Fruit fly (Drosophila melanogaster) whole organism, embryonic: ENCODE results near the gene bnl.
A peak's percentile ranks its signal among the peaks of the same experiment; 100 is the strongest.

ENCODE experiments used
- Awh ChIP-seq: fragments of 200-800 bp; sonication (Bioruptor generic); IDR thresholded peaks from 2 replicates; pipeline ENCODE4, ENCODE4 v1.3.6; 2022; ENCODE audit warnings: missing biosample characterization, missing genetic modification characterization
- Bdp1 ChIP-seq: fragments of 200-800 bp; sonication (Bioruptor generic); optimal IDR thresholded peaks from 3 replicates; lab custom pipeline; 2016; ENCODE audit warnings: missing biosample characterization, missing genetic modification characterization
- Bgb ChIP-seq: fragments of 200-800 bp; sonication (Bioruptor generic); IDR thresholded peaks from 2 replicates; pipeline ENCODE4 v1.3.6; 2022; ENCODE audit warnings: missing biosample characterization, missing genetic modification characterization; ENCODE audit not compliant: partially characterized antibody
- CG10147 ChIP-seq: fragments of 200-800 bp; sonication (Bioruptor generic); optimal IDR thresholded peaks from 2 replicates; lab custom pipeline; 2019; ENCODE audit warnings: missing biosample characterization, mild to moderate bottlenecking, missing genetic modification characterization, moderate library complexity
- CG10321 ChIP-seq: fragments of 200-800 bp; sonication (Bioruptor generic); IDR thresholded peaks from 2 replicates; pipeline ENCODE4 v1.3.6; 2022; ENCODE audit warnings: missing biosample characterization, missing genetic modification characterization
- CG11696 ChIP-seq: fragments of 200-800 bp; sonication (Bioruptor generic); IDR thresholded peaks from 2 replicates; pipeline ENCODE4 v1.3.6; 2022; ENCODE audit warnings: missing biosample characterization, missing genetic modification characterization
- CG12769 ChIP-seq: fragments of 200-800 bp; sonication (Bioruptor generic); optimal IDR thresholded peaks from 2 replicates; lab custom pipeline; 2019; ENCODE audit warnings: missing biosample characterization, mild to moderate bottlenecking, missing genetic modification characterization, moderate library complexity
- CG14014 ChIP-seq: fragments of 200-800 bp; sonication (Bioruptor generic); IDR thresholded peaks from 2 replicates; pipeline ENCODE4 v1.3.6; 2022; ENCODE audit warnings: missing biosample characterization, missing genetic modification characterization
- CG16813 ChIP-seq: fragments of 200-800 bp; sonication (Bioruptor generic); IDR thresholded peaks from 3 replicates; pipeline ENCODE4 v1.3.6; 2022; ENCODE audit warnings: missing biosample characterization, missing genetic modification characterization; ENCODE audit not compliant: partially characterized antibody
- CG16863 ChIP-seq: fragments of 200-800 bp; sonication (Bioruptor generic); optimal IDR thresholded peaks from 3 replicates; lab custom pipeline; 2016; ENCODE audit warnings: missing biosample characterization, missing genetic modification characterization
- CG2678 ChIP-seq: fragments of 200-800 bp; sonication (Bioruptor generic); optimal IDR thresholded peaks from 3 replicates; lab custom pipeline; 2019; ENCODE audit warnings: missing biosample characterization, mild to moderate bottlenecking, missing genetic modification characterization, moderate library complexity
- CG2712 ChIP-seq: fragments of 200-800 bp; optimal IDR thresholded peaks from 3 replicates; lab custom pipeline; 2019; ENCODE audit warnings: missing biosample characterization, mild to moderate bottlenecking, missing genetic modification characterization, moderate library complexity
- CG34224 ChIP-seq: fragments of 200-800 bp; sonication (Bioruptor generic); IDR thresholded peaks from 3 replicates; pipeline ENCODE4 v1.3.6; 2022; ENCODE audit warnings: missing biosample characterization, missing genetic modification characterization; ENCODE audit not compliant: partially characterized antibody
- CG4617 ChIP-seq: fragments of 200-800 bp; sonication (Bioruptor generic); optimal IDR thresholded peaks from 3 replicates; lab custom pipeline; 2016; ENCODE audit warnings: missing biosample characterization, missing genetic modification characterization, borderline replicate concordance
- CG6683 ChIP-seq: fragments of 200-800 bp; sonication (Bioruptor generic); optimal IDR thresholded peaks from 2 replicates; lab custom pipeline; 2017; ENCODE audit warnings: missing biosample characterization, mild to moderate bottlenecking, missing genetic modification characterization, missing genetic modification reagents
- CG7357 ChIP-seq: fragments of 200-800 bp; sonication (Bioruptor generic); IDR thresholded peaks from 3 replicates; pipeline ENCODE4 v1.3.6; 2022; ENCODE audit warnings: missing biosample characterization, missing genetic modification characterization
- CG7372 ChIP-seq: fragments of 200-800 bp; sonication (Bioruptor generic); IDR thresholded peaks from 2 replicates; pipeline ENCODE4 v1.3.6; 2022; ENCODE audit warnings: missing biosample characterization, missing genetic modification characterization
- CG7839 ChIP-seq: fragments of 200-800 bp; sonication (Bioruptor generic); optimal IDR thresholded peaks from 3 replicates; lab custom pipeline; 2018; ENCODE audit warnings: missing biosample characterization, mild to moderate bottlenecking, missing genetic modification characterization, moderate library complexity
- CG8478 ChIP-seq: fragments of >200 bp; optimal IDR thresholded peaks from 2 replicates; lab custom pipeline; 2018
- CG8765 ChIP-seq: fragments of 200-800 bp; sonication (Bioruptor generic); IDR thresholded peaks from 2 replicates; pipeline ENCODE4 v1.3.6; 2022; ENCODE audit warnings: missing biosample characterization, missing genetic modification characterization
- Deaf1 ChIP-seq: fragments of 200-800 bp; optimal IDR thresholded peaks from 3 replicates; lab custom pipeline; 2019; ENCODE audit warnings: missing biosample characterization, mild to moderate bottlenecking, missing genetic modification characterization, moderate library complexity
- Dll ChIP-seq: fragments of 200-800 bp; sonication (Bioruptor generic); IDR thresholded peaks from 4 replicates; pipeline ENCODE4 v1.3.6; 2022; ENCODE audit warnings: missing biosample characterization, missing genetic modification characterization; ENCODE audit not compliant: partially characterized antibody
- Doc3 ChIP-seq: fragments of 200-800 bp; sonication (Bioruptor generic); IDR thresholded peaks from 3 replicates; pipeline ENCODE4 v1.3.6; 2022; ENCODE audit warnings: missing biosample characterization, missing genetic modification characterization; ENCODE audit not compliant: partially characterized antibody
- Gug ChIP-seq: fragments of 200-800 bp; sonication (Bioruptor generic); IDR thresholded peaks from 4 replicates; pipeline ENCODE4 v1.3.6; 2022; ENCODE audit warnings: missing biosample characterization, missing genetic modification characterization
- H2.0 ChIP-seq: fragments of 200-800 bp; sonication (Bioruptor generic); IDR thresholded peaks from 2 replicates; pipeline ENCODE4 v1.3.6; 2022; ENCODE audit warnings: missing biosample characterization, missing genetic modification characterization
- HLH54F ChIP-seq: fragments of 200-800 bp; sonication (Bioruptor generic); optimal IDR thresholded peaks from 3 replicates; lab custom pipeline; 2016; ENCODE audit warnings: missing biosample characterization, missing genetic modification characterization
- Lpt ChIP-seq: fragments of >200 bp; optimal IDR thresholded peaks from 2 replicates; lab custom pipeline; 2018; ENCODE audit warnings: missing biosample characterization, missing genetic modification characterization
- Med ChIP-seq: fragments of 200-800 bp; sonication (Bioruptor generic); peaks from one replicate; lab custom pipeline; 2016; ENCODE audit warnings: missing biosample characterization, missing genetic modification characterization, mild to moderate bottlenecking, inconsistent platforms, moderate library complexity
- Mes4 ChIP-seq: fragments of 200-800 bp; sonication (Bioruptor generic); optimal IDR thresholded peaks from 2 replicates; lab custom pipeline; 2016; ENCODE audit warnings: missing biosample characterization, missing genetic modification characterization
- Myb ChIP-seq: fragments of 200-800 bp; sonication (Bioruptor generic); optimal IDR thresholded peaks from 2 replicates; lab custom pipeline; 2016; ENCODE audit warnings: missing biosample characterization, missing genetic modification characterization
- Neu2 ChIP-seq: fragments of 200-800 bp; sonication (Bioruptor generic); optimal IDR thresholded peaks from 3 replicates; lab custom pipeline; 2016; ENCODE audit warnings: missing biosample characterization, missing genetic modification characterization, borderline replicate concordance
- Scr ChIP-seq: fragments of 200-800 bp; sonication (Bioruptor generic); IDR thresholded peaks from 2 replicates; pipeline ENCODE4 v1.3.6; 2022; ENCODE audit warnings: missing biosample characterization, missing genetic modification characterization; ENCODE audit not compliant: partially characterized antibody
- TFAM ChIP-seq: fragments of 200-800 bp; sonication (Bioruptor generic); optimal IDR thresholded peaks from 2 replicates; lab custom pipeline; 2017; ENCODE audit warnings: missing biosample characterization, missing genetic modification characterization, inconsistent platforms
- ab ChIP-seq: fragments of 200-800 bp; sonication (Bioruptor generic); optimal IDR thresholded peaks from 2 replicates; lab custom pipeline; 2016; ENCODE audit warnings: missing biosample characterization, missing genetic modification characterization
- amos ChIP-seq: fragments of 200-800 bp; sonication (Bioruptor generic); IDR thresholded peaks from 2 replicates; pipeline ENCODE4 v1.3.6; 2022; ENCODE audit warnings: missing biosample characterization, missing genetic modification characterization; ENCODE audit not compliant: partially characterized antibody
- chinmo ChIP-seq: fragments of 200-800 bp; sonication (Bioruptor generic); IDR thresholded peaks from 4 replicates; pipeline ENCODE4 v1.3.6; 2022; ENCODE audit warnings: missing biosample characterization, missing genetic modification characterization; ENCODE audit not compliant: partially characterized antibody
- corto ChIP-seq: fragments of 200-800 bp; sonication (Bioruptor generic); optimal IDR thresholded peaks from 2 replicates; lab custom pipeline; 2016; ENCODE audit warnings: missing biosample characterization, mild to moderate bottlenecking, missing genetic modification characterization, moderate library complexity
- en ChIP-seq: fragments of 200-800 bp; sonication (Bioruptor generic); optimal IDR thresholded peaks from 2 replicates; lab custom pipeline; 2016; ENCODE audit warnings: missing biosample characterization, missing genetic modification characterization
- fd102C ChIP-seq: fragments of 200-800 bp; sonication (Bioruptor generic); optimal IDR thresholded peaks from 2 replicates; lab custom pipeline; 2018; ENCODE audit warnings: missing biosample characterization, mild to moderate bottlenecking, missing genetic modification characterization, moderate library complexity
- hb ChIP-seq: fragments of 200-800 bp; sonication (Bioruptor generic); IDR thresholded peaks from 3 replicates; pipeline ENCODE4 v1.3.6; 2022; ENCODE audit warnings: missing biosample characterization, missing genetic modification characterization; ENCODE audit not compliant: partially characterized antibody
- hkb ChIP-seq, 2 experiments: fragments of 200-800 bp in 1 of 2; fragments of >200 bp in 1 of 2; sonication (Bioruptor generic) in 1 of 2; IDR thresholded peaks in 1 of 2; optimal IDR thresholded peaks in 1 of 2; 2 replicates each; pipeline versions ENCODE4 v1.3.6 to Lab custom; 2017 to 2022; ENCODE audit warnings: missing biosample characterization in 1 of 2, missing genetic modification characterization in 1 of 2
- nerfin-2 ChIP-seq: fragments of 200-800 bp; sonication (Bioruptor generic); IDR thresholded peaks from 2 replicates; pipeline ENCODE4 v1.3.6; 2022; ENCODE audit warnings: missing biosample characterization, missing genetic modification characterization; ENCODE audit not compliant: partially characterized antibody
- odd ChIP-seq: fragments of 200-800 bp; sonication (Bioruptor generic); optimal IDR thresholded peaks from 2 replicates; lab custom pipeline; 2017; ENCODE audit warnings: missing biosample characterization, mild to moderate bottlenecking, missing genetic modification characterization
- onecut ChIP-seq: fragments of 200-800 bp; sonication (Bioruptor generic); IDR thresholded peaks from 2 replicates; pipeline ENCODE4 v1.3.6; 2022; ENCODE audit warnings: missing biosample characterization, missing genetic modification characterization
- pros ChIP-seq: fragments of 200-800 bp; sonication (Bioruptor generic); optimal IDR thresholded peaks from 3 replicates; lab custom pipeline; 2019; ENCODE audit warnings: missing biosample characterization, mild to moderate bottlenecking, missing genetic modification characterization, moderate library complexity
- pum ChIP-seq: fragments of 200-800 bp; sonication (Bioruptor generic); optimal IDR thresholded peaks from 2 replicates; lab custom pipeline; 2016; ENCODE audit warnings: missing biosample characterization, missing genetic modification characterization
- scrt ChIP-seq: fragments of 200-800 bp; sonication (Bioruptor generic); optimal IDR thresholded peaks from 2 replicates; lab custom pipeline; 2018; ENCODE audit warnings: missing biosample characterization, mild to moderate bottlenecking, missing genetic modification characterization, moderate library complexity
- sens ChIP-seq: fragments of 200-800 bp; sonication (Bioruptor generic); peaks from one replicate; lab custom pipeline; 2016; ENCODE audit warnings: missing biosample characterization, missing genetic modification characterization
- sim ChIP-seq: fragments of 200-800 bp; sonication (Bioruptor generic); IDR thresholded peaks from 2 replicates; pipeline ENCODE4 v1.3.6; 2022; ENCODE audit warnings: missing biosample characterization, missing genetic modification characterization
- sr ChIP-seq: fragments of 200-800 bp; sonication (Bioruptor generic); IDR thresholded peaks from 3 replicates; pipeline ENCODE4 v1.3.6; 2022; ENCODE audit warnings: missing biosample characterization, missing genetic modification characterization

bnl gene

dm6 chr3R:19802508-19802907 lies 34.1 kb downstream of the bnl start (continued):
- TF ChIP-seq hb (GFP tag; lab: Robert Waterston, UW) (peak; percentile 74), Deaf1 (tag; lab: Kevin White, UChicago) (no peak), fd102C (GFP tag; lab: Kevin White, UChicago) (no peak), CG16813 (GFP tag; lab: Robert Waterston, UW) (peak; percentile 89), en (GFP tag; lab: Kevin White, UChicago) (no peak), ab (no peak), CG8765 (no peak), CG16863 (no peak), corto (GFP tag; lab: Kevin White, UChicago) (no peak), Bdp1 (peak; percentile 99), CG10147 (GFP tag; lab: Kevin White, UChicago) (no peak), onecut (no peak), CG6683 (no peak), CG34224 (peak; percentile 73; the same call in 2 of the 3 replicates), CG14014 (no peak), H2.0 (GFP tag; lab: Robert Waterston, UW) (no peak), CG2712 (tag; lab: Kevin White, UChicago) (no peak), sens (peak; percentile 73), Med (GFP tag; lab: Kevin White, UChicago) (peak; percentile 79), Awh (no peak), pum (no peak), Gug (GFP tag; lab: Robert Waterston, UW) (no peak), Lpt (no peak), CG2678 (no peak), CG7372 (GFP tag; lab: Robert Waterston, UW) (no peak), CG4617 (no peak), Bgb (peak; percentile 84), amos (GFP tag; lab: Robert Waterston, UW) (peak; percentile 88), Doc3 (0 out of 3 replicates have a peak, but pooled peaks have one; percentile 25), sr (GFP tag; lab: Robert Waterston, UW) (no peak), Dll (GFP tag; lab: Robert Waterston, UW) (0 out of 4 replicates have a peak, but pooled peaks have one; percentile 32), Myb (no peak), nerfin-2 (GFP tag; lab: Robert Waterston, UW) (peak; percentile 83), CG10321 (GFP tag; lab: Robert Waterston, UW) (0 out of 2 replicates have a peak, but pooled peaks have one; percentile 20), Scr (GFP tag; lab: Robert Waterston, UW) (peak; percentile 73), CG7357 (no peak), Neu2 (GFP tag; lab: Kevin White, UChicago) (no peak), CG8478 (lab: Kevin White, UChicago) (no peak), CG11696 (no peak), scrt (GFP tag; lab: Kevin White, UChicago) (no peak), pros (GFP tag; lab: Kevin White, UChicago) (no peak), chinmo (GFP tag; lab: Robert Waterston, UW) (peak; percentile 68; the same call in 1 of the 4 replicates), CG7839 (tag; lab: Kevin White, UChicago) (no peak), Mes4 (GFP tag; lab: Kevin White, UChicago) (no peak), HLH54F (GFP tag; lab: Kevin White, UChicago) (no peak), odd (GFP tag; lab: Kevin White, UChicago) (no peak), sim (GFP tag; lab: Robert Waterston, UW) (no peak), TFAM (GFP tag; lab: Kevin White, UChicago) (no peak), hkb (optimal IDR thresholded peaks at IDR 0.05; lab: Kevin White, UChicago) (no peak), hkb (GFP tag; IDR thresholded peaks at IDR 0.05; lab: Robert Waterston, UW) (no peak), CG12769 (tag; lab: Kevin White, UChicago) (no peak)
